Fruit fly (Drosophila melanogaster): ENCODE results near the gene Spn28Dc.

Spn28Dc gene

dm6 chr2L:8010602-8011455 is 3.8 kb upstream of the Spn28Dc start, which contains the start of the genes Glyat and Tg:
TSS of gene Glyat (minus strand) at chr2L:8010652.
TSS of gene Tg (plus strand) at chr2L:8011405.
- peak; percentile 40 for TF ChIP-seq tj (GFP tag; optimal IDR thresholded peaks at IDR 0.05)
- no peak for TF ChIP-seq CG5204 (GFP tag; optimal IDR thresholded peaks at IDR 0.05)
- TF ChIP-seq kay (GFP tag; ENCODE audit: borderline replicate concordance): peak; percentile 7
- no peak for TF ChIP-seq toe (GFP tag; optimal IDR thresholded peaks at IDR 0.05)

dm6 chr2L:8009283-8010211 is 2.5 kb upstream of the Spn28Dc start, which contains the start of gene CG12560:
TSS of gene CG12560 (minus strand) at chr2L:8009477.
- TF ChIP-seq Crg-1 (GFP tag; optimal IDR thresholded peaks at IDR 0.05) (no peak), Clk (GFP tag; optimal IDR thresholded peaks at IDR 0.05) (no peak), tj (GFP tag; optimal IDR thresholded peaks at IDR 0.05) (peak; percentile 32), Mnt (GFP tag; optimal IDR thresholded peaks at IDR 0.05) (peak; percentile 91), CG12768 (GFP tag; optimal IDR thresholded peaks at IDR 0.05) (peak; percentile 28), CG33017 (tag; optimal IDR thresholded peaks at IDR 0.05) (peak; percentile 36), bab1 (GFP tag; optimal IDR thresholded peaks at IDR 0.05) (peak; percentile 21), cic (GFP tag; optimal IDR thresholded peaks at IDR 0.05) (peak; percentile 32), CG11617 (GFP tag; optimal IDR thresholded peaks at IDR 0.05) (peak; percentile 20), CG7101 (tag; optimal IDR thresholded peaks at IDR 0.05) (peak; percentile 22), toe (GFP tag; optimal IDR thresholded peaks at IDR 0.05) (no peak)

- no peak for TF ChIP-seq kay (GFP tag; ENCODE audit: borderline replicate concordance)
- TF ChIP-seq CG14711 (tag; optimal IDR thresholded peaks at IDR 0.05): peak; percentile 44
- TF ChIP-seq toe (GFP tag; optimal IDR thresholded peaks at IDR 0.05): peak; percentile 68
- no peak for TF ChIP-seq pad (GFP tag; optimal IDR thresholded peaks at IDR 0.05)
- peak; percentile 89 for TF ChIP-seq cic (GFP tag; optimal IDR thresholded peaks at IDR 0.05)
- TF ChIP-seq Hr96 (GFP tag; optimal IDR thresholded peaks at IDR 0.05): no peak
- TF ChIP-seq tj (GFP tag; optimal IDR thresholded peaks at IDR 0.05): no peak
- TF ChIP-seq Mnt (GFP tag; optimal IDR thresholded peaks at IDR 0.05): no peak
- no peak for TF ChIP-seq bab1 (GFP tag; optimal IDR thresholded peaks at IDR 0.05)
- no peak for TF ChIP-seq Crg-1 (GFP tag; optimal IDR thresholded peaks at IDR 0.05)
- peak; percentile 50 for TF ChIP-seq CG12768 (GFP tag; optimal IDR thresholded peaks at IDR 0.05)
- TF ChIP-seq CG7045 (GFP tag; optimal IDR thresholded peaks at IDR 0.05): peak; percentile 74
- TF ChIP-seq Clk (GFP tag; optimal IDR thresholded peaks at IDR 0.05): peak; percentile 16
- peak; percentile 62 for TF ChIP-seq CG33017 (tag; optimal IDR thresholded peaks at IDR 0.05)
- no peak for TF ChIP-seq CG1620 (GFP tag; optimal IDR thresholded peaks at IDR 0.05)
- TF ChIP-seq CG5204 (GFP tag; optimal IDR thresholded peaks at IDR 0.05): peak; percentile 63
- TF ChIP-seq ovo (GFP tag; optimal IDR thresholded peaks at IDR 0.05): no peak
- TF ChIP-seq cnc (optimal IDR thresholded peaks at IDR 0.05): no peak
- TF ChIP-seq CG11617 (GFP tag; optimal IDR thresholded peaks at IDR 0.05): no peak
- TF ChIP-seq CG7101 (tag; optimal IDR thresholded peaks at IDR 0.05): peak; percentile 58
These were observed 972 bp downstream of the Spn28Dc start for dm6 chr2L:8006038-8006437.

dm6 chr2L:8004072-8004471 is 2.9 kb downstream of the Spn28Dc start, which contains the start of gene Wwox:
TSS of gene Wwox (minus strand) at chr2L:8004286.
- TF ChIP-seq kay (GFP tag; ENCODE audit: borderline replicate concordance): peak; percentile 93
- TF ChIP-seq CG7101 (tag; optimal IDR thresholded peaks at IDR 0.05): no peak
- TF ChIP-seq toe (GFP tag; optimal IDR thresholded peaks at IDR 0.05): no peak
- no peak for TF ChIP-seq CG5204 (GFP tag; optimal IDR thresholded peaks at IDR 0.05)
- no peak for TF ChIP-seq CG33017 (tag; optimal IDR thresholded peaks at IDR 0.05)
- TF ChIP-seq Clk (GFP tag; optimal IDR thresholded peaks at IDR 0.05): no peak

dm6 chr2L:8001694-8002627 is 5.0 kb downstream of the Spn28Dc start:
- TF ChIP-seq pad (GFP tag; optimal IDR thresholded peaks at IDR 0.05) (peak; percentile 19), Clk (GFP tag; optimal IDR thresholded peaks at IDR 0.05) (no peak), Mnt (GFP tag; optimal IDR thresholded peaks at IDR 0.05) (peak; percentile 9), Hr96 (GFP tag; optimal IDR thresholded peaks at IDR 0.05) (no peak), cnc (optimal IDR thresholded peaks at IDR 0.05) (no peak), tj (GFP tag; optimal IDR thresholded peaks at IDR 0.05) (no peak), CG33017 (tag; optimal IDR thresholded peaks at IDR 0.05) (peak; percentile 14), CG14711 (tag; optimal IDR thresholded peaks at IDR 0.05) (peak; percentile 48), CG7045 (GFP tag; optimal IDR thresholded peaks at IDR 0.05) (no peak), CG7101 (tag; optimal IDR thresholded peaks at IDR 0.05) (peak; percentile 40), CG1620 (GFP tag; optimal IDR thresholded peaks at IDR 0.05) (no peak), bab1 (GFP tag; optimal IDR thresholded peaks at IDR 0.05) (peak; percentile 24), CG11617 (GFP tag; optimal IDR thresholded peaks at IDR 0.05) (no peak), kay (GFP tag; ENCODE audit: borderline replicate concordance) (peak; percentile 77)

All from whole organism, adult.